Worm (Caenorhabditis elegans): ENCODE data around the gene fbxa-138.

DNA sequence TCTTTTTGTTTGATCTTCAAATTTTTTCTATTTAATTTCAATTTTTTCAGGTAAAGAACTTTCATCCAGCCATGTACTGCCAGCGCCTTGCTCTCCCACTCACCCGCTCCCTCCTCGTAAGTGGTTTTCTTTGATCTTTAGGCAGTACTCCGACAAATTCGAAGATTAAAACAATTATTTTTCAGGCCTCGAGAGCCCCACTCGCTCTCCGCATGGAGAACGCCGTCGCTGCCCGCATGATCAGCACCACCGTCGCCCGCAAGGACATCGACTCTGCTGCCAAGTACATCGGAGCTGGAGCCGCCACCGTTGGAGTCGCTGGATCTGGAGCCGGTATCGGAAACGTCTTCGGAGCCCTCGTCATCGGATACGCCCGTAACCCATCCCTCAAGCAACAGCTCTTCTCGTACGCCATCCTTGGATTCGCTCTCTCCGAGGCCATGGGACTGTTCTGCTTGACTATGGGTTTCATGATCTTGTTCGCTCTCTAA, 35.1 kb upstream of the fbxa-138 start, which contains the start of gene Y82E9BR.3:
- TF ChIP-seq him-1 (tag; optimal IDR thresholded peaks at IDR 0.05) (no peak), dao-5 (tag; optimal IDR thresholded peaks at IDR 0.05) (no peak), W03F9.2 (tag; optimal IDR thresholded peaks at IDR 0.05) (no peak)
